Worm (Caenorhabditis elegans): ENCODE data around the gene lag-2.

Gene lag-2

DNA sequence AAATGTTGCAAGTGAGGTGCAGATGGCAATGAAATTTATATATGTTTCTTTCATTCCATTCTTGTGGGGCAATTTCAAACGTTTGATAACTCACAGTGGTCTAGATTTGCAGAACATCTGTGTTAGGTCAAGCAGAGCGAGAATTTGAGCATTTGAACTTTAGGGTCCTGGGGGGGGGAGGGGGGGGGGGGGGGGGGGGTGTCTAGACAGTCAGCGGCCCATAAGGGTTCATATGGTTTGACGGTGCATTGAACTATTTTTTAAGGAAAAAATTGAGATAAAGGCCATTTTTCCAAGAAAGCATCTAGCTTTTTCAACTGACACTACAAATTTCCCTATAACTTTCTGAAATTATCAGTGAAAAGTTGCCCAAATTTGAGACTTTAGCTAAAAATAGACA lies 2.3 kb upstream of the lag-2 start:
- TF ChIP-seq B0019.2 (GFP tag; conservative IDR thresholded peaks at IDR 0.05) = no peak
- TF ChIP-seq ztf-6 (GFP tag; IDR thresholded peaks at IDR 0.05) = no peak
- TF ChIP-seq unc-130 (GFP tag; optimal IDR thresholded peaks at IDR 0.05) = no peak
- TF ChIP-seq F57C9.4 (tag; optimal IDR thresholded peaks at IDR 0.05) = no peak
- peak; percentile 78; the same call in 1 of the 2 replicates for TF ChIP-seq egrh-3 (GFP tag; IDR thresholded peaks at IDR 0.05)
- TF ChIP-seq zfh-2 (GFP tag; conservative IDR thresholded peaks at IDR 0.05) = no peak

ce11 chrV:3193091-3193608 lies 5.0 kb downstream of the lag-2 start, which contains the start of the genes Y73C8B.3 and Y73C8B.9:
TSS of gene Y73C8B.3 (minus strand) at chrV:3193237.
TSS of gene Y73C8B.9 (plus strand) at chrV:3193558.
- TF ChIP-seq nhr-80 (tag; optimal IDR thresholded peaks at IDR 0.05) (peak; percentile 52), mcd-1 (GFP tag; IDR thresholded peaks at IDR 0.05) (peak; percentile 33; the same call in 1 of the 2 replicates), mes-4 (tag; optimal IDR thresholded peaks at IDR 0.05) (no peak), hmg-1.2 (GFP tag; IDR thresholded peaks at IDR 0.05) (peak; percentile 89; the same call in 1 of the 2 replicates), atf-7 (tag; optimal IDR thresholded peaks at IDR 0.05) (peak; percentile 6), ztf-6 (GFP tag; IDR thresholded peaks at IDR 0.05) (no peak), akir-1 (GFP tag; optimal IDR thresholded peaks at IDR 0.05) (no peak), lin-40 (tag; optimal IDR thresholded peaks at IDR 0.05) (peak; percentile 5), nfyb-1 (GFP tag; IDR thresholded peaks at IDR 0.05) (peak; percentile 28; the same call in 1 of the 2 replicates)

DNA sequence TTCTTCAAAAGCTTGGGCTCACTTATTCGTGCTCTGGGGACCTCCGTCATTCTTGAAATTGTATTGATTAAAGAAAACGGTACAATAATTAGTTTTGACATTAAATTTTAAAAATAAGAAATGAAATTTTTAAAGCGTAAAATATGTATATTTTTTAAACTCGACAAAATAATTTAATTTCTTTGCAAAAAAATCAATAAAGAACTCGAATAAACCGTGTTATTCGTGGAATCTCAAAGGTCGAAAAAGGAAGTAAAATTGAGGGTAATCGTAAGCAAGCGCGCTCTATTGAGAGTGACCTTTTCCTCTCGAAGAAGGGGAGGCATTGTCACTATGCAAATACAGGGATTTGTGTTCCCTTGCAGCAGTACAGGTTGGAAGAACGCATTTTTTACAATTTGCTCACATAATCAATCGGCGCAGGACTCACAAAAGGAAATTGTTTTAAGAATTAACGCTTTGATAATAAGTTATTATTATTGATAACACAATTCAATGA lies 6.9 kb downstream of the lag-2 start, which contains the start of gene Y73C8B.2:
Gene Y73C8B.2 (minus strand): TSS at position 51 of the 499 bp plus-strand sequence.
- TF ChIP-seq mcd-1 (GFP tag; IDR thresholded peaks at IDR 0.05) = peak; percentile 73
- TF ChIP-seq ztf-22 (GFP tag; optimal IDR thresholded peaks at IDR 0.05) = no peak
- peak; percentile 8 for TF ChIP-seq nhr-80 (tag; optimal IDR thresholded peaks at IDR 0.05)

DNA sequence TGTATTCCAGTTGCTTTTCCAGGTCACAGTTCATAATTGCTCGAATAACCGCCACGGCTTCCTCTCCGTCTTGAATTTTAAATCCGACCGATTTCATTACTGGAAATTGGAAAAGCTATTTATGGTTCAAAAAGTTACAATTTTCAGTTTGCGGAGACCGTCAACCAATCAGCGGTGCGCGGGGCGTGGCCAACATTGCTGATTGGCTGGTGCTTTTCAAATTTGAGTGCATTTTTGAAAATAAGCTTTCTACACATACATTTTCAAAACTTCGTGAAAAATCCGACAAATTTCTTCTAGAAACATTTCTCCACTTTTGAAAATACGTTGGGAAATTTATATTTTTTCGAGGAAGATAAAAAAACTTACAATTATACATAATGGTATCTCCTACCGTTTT lies 7.7 kb downstream of the lag-2 start:
- TF ChIP-seq ccch-3 (GFP tag; optimal IDR thresholded peaks at IDR 0.05) (no peak), nfyb-1 (GFP tag; IDR thresholded peaks at IDR 0.05) (peak; percentile 66; the same call in 1 of the 2 replicates)

ce11 chrV:3196832-3197329 lies 8.7 kb downstream of the lag-2 start, which contains the start of the genes Y73C8B.1 and Y73C8B.5:
TSS of gene Y73C8B.1 (minus strand) at chrV:3196882.
TSS of gene Y73C8B.5 (plus strand) at chrV:3197268.
- TF ChIP-seq cebp-1 (GFP tag; IDR thresholded peaks at IDR 0.05) = no peak
- TF ChIP-seq cebp-1 (tag; optimal IDR thresholded peaks at IDR 0.05) = peak; percentile 2
- TF ChIP-seq B0261.1 (tag; optimal IDR thresholded peaks at IDR 0.05) = no peak

ce11 chrV:3200323-3200722 lies 12.2 kb downstream of the lag-2 start, which contains the start of gene K08D9.4:
TSS of gene K08D9.4 (minus strand) at chrV:3200423.
- TF ChIP-seq lin-40 (tag; optimal IDR thresholded peaks at IDR 0.05) (no peak), sdz-38 (tag; optimal IDR thresholded peaks at IDR 0.05) (no peak), nhr-90 (tag; optimal IDR thresholded peaks at IDR 0.05) (no peak), dox-1 (GFP tag; IDR thresholded peaks at IDR 0.05) (no peak), hrde-1 (tag; optimal IDR thresholded peaks at IDR 0.05; ENCODE audit: borderline replicate concordance) (no peak)

ce11 chrV:3204433-3204832 lies 16.3 kb downstream of the lag-2 start:
- TF ChIP-seq snpc-1.1 (tag; optimal IDR thresholded peaks at IDR 0.05; ENCODE audit: insufficient read depth) (peak; percentile 53), mcd-1 (GFP tag; IDR thresholded peaks at IDR 0.05) (peak; percentile 47; the same call in 1 of the 2 replicates), tbx-9 (tag; optimal IDR thresholded peaks at IDR 0.05; ENCODE audit: borderline replicate concordance) (no peak), snpc-4 (GFP tag; optimal IDR thresholded peaks at IDR 0.05) (no peak), snpc-4 (tag; optimal IDR thresholded peaks at IDR 0.05) (peak in 1 of 4 experiments; percentile 54), hmg-1.2 (GFP tag; IDR thresholded peaks at IDR 0.05) (0 out of 2 replicates have a peak, but pooled peaks have one; percentile 12), F33H1.4 (GFP tag; IDR thresholded peaks at IDR 0.05) (peak; percentile 98), nfya-1 (tag; optimal IDR thresholded peaks at IDR 0.05; ENCODE audit: borderline replicate concordance, insufficient read depth) (no peak), tbp1 (GFP tag; optimal IDR thresholded peaks at IDR 0.05) (peak; percentile 26), F55B11.4 (tag; optimal IDR thresholded peaks at IDR 0.05; ENCODE audit: borderline replicate concordance, insufficient read depth) (no peak), lin-54 (GFP tag; optimal IDR thresholded peaks at IDR 0.05) (peak; percentile 52), sea-2 (GFP tag; IDR thresholded peaks at IDR 0.05) (no peak), pbrm-1 (GFP tag; IDR thresholded peaks at IDR 0.05) (peak; percentile 48; the same call in 1 of the 2 replicates), lsl-1 (GFP tag; optimal IDR thresholded peaks at IDR 0.05) (peak; percentile 98)

All from whole organism, young adult.